Worm (Caenorhabditis elegans): ENCODE measurements around the gene Y59H11AR.3.

Y59H11AR.3 gene

ce11 chrIV:8600712-8601330, 5.6 kb upstream of the Y59H11AR.3 start, which contains the start of gene Y59H11AR.4:
TSS of gene Y59H11AR.4 (minus strand) at chrIV:8600762.
- TF ChIP-seq pax-3 (tag; optimal IDR thresholded peaks at IDR 0.05) (no peak), elt-3 (tag; optimal IDR thresholded peaks at IDR 0.05) (peak in 1 of 6 experiments; percentile 74), snu-23 (GFP tag; optimal IDR thresholded peaks at IDR 0.05) (peak; percentile 17), unc-98 (GFP tag; IDR thresholded peaks at IDR 0.05) (no peak), efl-1 (optimal IDR thresholded peaks at IDR 0.05) (no peak), efl-1 (GFP tag; optimal IDR thresholded peaks at IDR 0.05 in 1 of 2) (peak; percentile 15 to 94), lin-35 (GFP tag; optimal IDR thresholded peaks at IDR 0.05) (peak in 1 of 2 experiments; percentile 63), unc-86 (tag; optimal IDR thresholded peaks at IDR 0.05) (no peak), dpl-1 (GFP tag; optimal IDR thresholded peaks at IDR 0.05) (peak in 1 of 3 experiments; percentile 25), blmp-1 (tag; optimal IDR thresholded peaks at IDR 0.05) (peak; percentile 47), ceh-8 (GFP tag; optimal IDR thresholded peaks at IDR 0.05) (no peak), ceh-88 (GFP tag; IDR thresholded peaks at IDR 0.05) (no peak), rnt-1 (tag; optimal IDR thresholded peaks at IDR 0.05) (no peak), pag-3 (tag; optimal IDR thresholded peaks at IDR 0.05; ENCODE audit: borderline replicate concordance, insufficient read depth) (no peak)

ce11 chrIV:8597504-8597903, 2.3 kb upstream of the Y59H11AR.3 start:
- peak in 1 of 2 experiments; percentile 4 for TF ChIP-seq mdl-1 (tag; optimal IDR thresholded peaks at IDR 0.05)
- TF ChIP-seq lin-39 (tag; optimal IDR thresholded peaks at IDR 0.05): no peak
- no peak for TF ChIP-seq pax-3 (tag; optimal IDR thresholded peaks at IDR 0.05)
- no peak for TF ChIP-seq lin-13 (GFP tag; optimal IDR thresholded peaks at IDR 0.05)
- no peak for TF ChIP-seq mab-9 (GFP tag; IDR thresholded peaks at IDR 0.05)
- TF ChIP-seq nhr-11 (tag; optimal IDR thresholded peaks at IDR 0.05): no peak
- TF ChIP-seq xbp-1 (tag; optimal IDR thresholded peaks at IDR 0.05): no peak
- TF ChIP-seq nhr-47 (tag; optimal IDR thresholded peaks at IDR 0.05): peak; percentile 10
- TF ChIP-seq grh-1 (GFP tag; IDR thresholded peaks at IDR 0.05): no peak
- no peak for TF ChIP-seq sox-4 (tag; optimal IDR thresholded peaks at IDR 0.05)
- no peak for TF ChIP-seq ceh-88 (GFP tag; IDR thresholded peaks at IDR 0.05)
- TF ChIP-seq elt-3 (tag; optimal IDR thresholded peaks at IDR 0.05): no peak
- TF ChIP-seq ets-5 (GFP tag; IDR thresholded peaks at IDR 0.05): no peak
- TF ChIP-seq rnt-1 (tag; optimal IDR thresholded peaks at IDR 0.05): peak; percentile 38
- no peak for TF ChIP-seq jun-1 (tag; optimal IDR thresholded peaks at IDR 0.05)
- no peak for TF ChIP-seq ceh-8 (GFP tag; optimal IDR thresholded peaks at IDR 0.05)
- TF ChIP-seq fkh-10 (GFP tag; optimal IDR thresholded peaks at IDR 0.05): no peak
- no peak for TF ChIP-seq C16A3.4 (tag; optimal IDR thresholded peaks at IDR 0.05)
- no peak for TF ChIP-seq sptf-1 (tag; optimal IDR thresholded peaks at IDR 0.05)
- no peak for TF ChIP-seq zag-1 (tag; optimal IDR thresholded peaks at IDR 0.05)
- TF ChIP-seq ces-1 (GFP tag; optimal IDR thresholded peaks at IDR 0.05): no peak
- no peak for TF ChIP-seq fos-1 (tag; optimal IDR thresholded peaks at IDR 0.05)
- no peak for TF ChIP-seq nhr-12 (tag; optimal IDR thresholded peaks at IDR 0.05)
- TF ChIP-seq fkh-4 (tag; optimal IDR thresholded peaks at IDR 0.05; ENCODE audit: borderline replicate concordance): no peak
- TF ChIP-seq hlh-17 (GFP tag; optimal IDR thresholded peaks at IDR 0.05; ENCODE audit: borderline replicate concordance): no peak
- TF ChIP-seq C34B4.2 (tag; optimal IDR thresholded peaks at IDR 0.05): no peak
- no peak for TF ChIP-seq nhr-77 (tag; optimal IDR thresholded peaks at IDR 0.05)
- TF ChIP-seq unc-130 (tag; optimal IDR thresholded peaks at IDR 0.05): no peak
- no peak for TF ChIP-seq efl-3 (GFP tag; optimal IDR thresholded peaks at IDR 0.05)
- peak; percentile 14 for TF ChIP-seq swsn-7 (tag; optimal IDR thresholded peaks at IDR 0.05)
- TF ChIP-seq nhr-71 (tag; optimal IDR thresholded peaks at IDR 0.05): peak; percentile 40
- TF ChIP-seq hpl-2 (GFP tag; optimal IDR thresholded peaks at IDR 0.05): no peak
- TF ChIP-seq nhr-19 (GFP tag; conservative IDR thresholded peaks at IDR 0.05): no peak
- no peak for TF ChIP-seq C04F5.9 (tag; optimal IDR thresholded peaks at IDR 0.05)
- no peak for TF ChIP-seq skn-1 (tag; optimal IDR thresholded peaks at IDR 0.05)
- TF ChIP-seq egl-13 (tag; optimal IDR thresholded peaks at IDR 0.05): no peak
- no peak for TF ChIP-seq nhr-90 (tag; optimal IDR thresholded peaks at IDR 0.05; ENCODE audit: poor library complexity)
- TF ChIP-seq isw-1 (GFP tag; IDR thresholded peaks at IDR 0.05): no peak
- no peak for TF ChIP-seq unc-98 (GFP tag; IDR thresholded peaks at IDR 0.05)
- no peak for TF ChIP-seq mef-2 (tag; optimal IDR thresholded peaks at IDR 0.05)
- no peak for TF ChIP-seq nhr-28 (tag; optimal IDR thresholded peaks at IDR 0.05)
- no peak for TF ChIP-seq alr-1 (tag; optimal IDR thresholded peaks at IDR 0.05; ENCODE audit: borderline replicate concordance)
